Fruit fly (Drosophila melanogaster) whole organism, wandering third instar larva: ENCODE results near the gene Ccn.

Source experiments
- CrebA ChIP-seq: fragments of 200-800 bp; sonication (Bioruptor generic); optimal IDR thresholded peaks from 2 replicates; lab custom pipeline; 2016; ENCODE audit warnings: missing biosample characterization, mild to moderate bottlenecking, missing genetic modification characterization, borderline replicate concordance
- Dfd ChIP-seq: fragments of >200 bp; optimal IDR thresholded peaks from 2 replicates; lab custom pipeline; 2017; ENCODE audit warnings: missing biosample characterization, missing genetic modification characterization
- Vsx2 ChIP-seq: fragments of 200-300, 225-300 bp; sonication (Bioruptor generic); optimal IDR thresholded peaks from 2 replicates; lab custom pipeline; 2018; ENCODE audit warnings: missing biosample characterization, missing genetic modification characterization; ENCODE audit not compliant: partially characterized antibody
- psq ChIP-seq: fragments of 200-800 bp; sonication (Bioruptor generic); optimal IDR thresholded peaks from 3 replicates; lab custom pipeline; 2017; ENCODE audit warnings: missing biosample characterization, mild to moderate bottlenecking, missing genetic modification characterization, moderate library complexity
- rgr ChIP-seq: fragments of 200-800 bp; sonication (Bioruptor generic); optimal IDR thresholded peaks from 3 replicates; lab custom pipeline; 2016; ENCODE audit warnings: missing biosample characterization, mild to moderate bottlenecking, missing genetic modification characterization

- TF ChIP-seq rgr (GFP tag; lab: Kevin White, UChicago) (peak; percentile 71), Vsx2 (GFP tag; lab: Kevin White, UChicago) (no peak), Dfd (GFP tag; lab: Kevin White, UChicago) (no peak), CrebA (GFP tag; lab: Kevin White, UChicago) (no peak), psq (GFP tag; lab: Kevin White, UChicago) (peak; percentile 12)
Measured at dm6 chr3L:17655837-17656308, 33.9 kb upstream of the Ccn start.
